Worm (Caenorhabditis elegans) whole organism, late embryonic: ENCODE results near the gene cutl-26.

Experiments used
- K09A11.1 ChIP-seq: sonication (generic microtip); optimal IDR thresholded peaks from 2 replicates; lab custom pipeline; 2017; ENCODE audit warnings: antibody characterized with exemption, mild to moderate bottlenecking, missing genetic modification characterization, missing compliant biosample characterization; ENCODE audit not compliant: insufficient read depth
- ama-1 ChIP-seq: fragments of 150-350 bp; optimal IDR thresholded peaks from 2 replicates; lab custom pipeline; 2014
- che-1 ChIP-seq: sonication (generic microtip); optimal IDR thresholded peaks from 2 replicates; lab custom pipeline; 2016; ENCODE audit warnings: mild to moderate bottlenecking, missing genetic modification characterization, missing compliant biosample characterization
- elt-2 ChIP-seq: sonication (generic microtip); optimal IDR thresholded peaks from 2 replicates; lab custom pipeline; 2016; ENCODE audit warnings: missing genetic modification reagents, missing genetic modification characterization, missing compliant biosample characterization
- eyg-1 ChIP-seq: sonication (generic microtip); optimal IDR thresholded peaks from 2 replicates; lab custom pipeline; 2016; ENCODE audit warnings: missing genotype, missing genetic modification characterization, missing compliant biosample characterization
- gmeb-2 ChIP-seq: sonication (generic microtip); optimal IDR thresholded peaks from 2 replicates; lab custom pipeline; 2016; ENCODE audit warnings: missing genetic modification characterization, inconsistent platforms, missing compliant biosample characterization
- hlh-30 ChIP-seq: sonication (generic microtip); optimal IDR thresholded peaks from 2 replicates; lab custom pipeline; 2017; ENCODE audit warnings: antibody characterized with exemption, missing genetic modification characterization, missing compliant biosample characterization; ENCODE audit not compliant: insufficient read depth
- lim-6 ChIP-seq: sonication (generic microtip); optimal IDR thresholded peaks from 2 replicates; lab custom pipeline; 2016; ENCODE audit warnings: missing genetic modification characterization, missing compliant biosample characterization
- nfya-1 ChIP-seq: sonication (generic microtip); optimal IDR thresholded peaks from 2 replicates; lab custom pipeline; 2017; ENCODE audit warnings: missing genetic modification characterization, mild to moderate bottlenecking, missing compliant biosample characterization, antibody characterized with exemption, moderate library complexity
- nhr-11 ChIP-seq: fragments of 150-350 bp; optimal IDR thresholded peaks from 2 replicates; lab custom pipeline; 2014; ENCODE audit warnings: missing biosample characterization, missing genetic modification characterization
- odd-2 ChIP-seq: sonication (generic microtip); optimal IDR thresholded peaks from 2 replicates; lab custom pipeline; 2017; ENCODE audit warnings: antibody characterized with exemption, mild to moderate bottlenecking, missing genetic modification characterization, missing compliant biosample characterization
- pat-9 ChIP-seq: fragments of 200-800 bp; sonication (Bioruptor generic); optimal IDR thresholded peaks from 2 replicates; lab custom pipeline; 2018; ENCODE audit warnings: mild to moderate bottlenecking, missing genetic modification characterization, moderate library complexity, missing compliant biosample characterization
- pqm-1 ChIP-seq: sonication (generic microtip); optimal IDR thresholded peaks from 2 replicates; lab custom pipeline; 2016; ENCODE audit warnings: missing genetic modification characterization, missing compliant biosample characterization
- ztf-16 ChIP-seq: sonication (generic microtip); optimal IDR thresholded peaks from 2 replicates; lab custom pipeline; 2017; ENCODE audit warnings: missing genetic modification characterization, missing compliant biosample characterization

ce11 chrIV:698304-698703 lies 9.2 kb downstream of the cutl-26 start, which contains the start of gene Y55F3C.17:
- TF ChIP-seq ama-1 (lab: Kevin White, UChicago) (no peak), che-1 (tag; lab: Kevin White, UChicago) (no peak), pqm-1 (tag; lab: Kevin White, UChicago) (no peak), odd-2 (tag; lab: Kevin White, UChicago) (no peak), elt-2 (no peak), pat-9 (tag; lab: Kevin White, UChicago) (no peak), gmeb-2 (tag; lab: Kevin White, UChicago) (no peak), nfya-1 (no peak), lim-6 (tag; lab: Kevin White, UChicago) (no peak), hlh-30 (tag; lab: Kevin White, UChicago) (no peak), nhr-11 (tag; lab: Kevin White, UChicago) (no peak), eyg-1 (tag; lab: Kevin White, UChicago) (no peak), ztf-16 (tag; lab: Kevin White, UChicago) (no peak), K09A11.1 (tag; lab: Kevin White, UChicago) (no peak)
